Worm (Caenorhabditis elegans): ENCODE measurements around the gene F10G7.10.

F10G7.10 gene

ce11 chrII:4665359-4665758, 60.7 kb downstream of the F10G7.10 start, which contains the start of gene T05A7.11:
T05A7.11 (minus strand) TSS chrII:4665459.
- no peak for TF ChIP-seq egl-5 (tag; optimal IDR thresholded peaks at IDR 0.05)
- no peak for TF ChIP-seq unc-62 (GFP tag; optimal IDR thresholded peaks at IDR 0.05)
- TF ChIP-seq ceh-28 (tag; optimal IDR thresholded peaks at IDR 0.05), result no peak
- TF ChIP-seq ceh-82 (tag; optimal IDR thresholded peaks at IDR 0.05), result no peak
- TF ChIP-seq lsy-12 (tag; optimal IDR thresholded peaks at IDR 0.05), result no peak
- no peak for TF ChIP-seq fkh-2 (tag; optimal IDR thresholded peaks at IDR 0.05)
- no peak for TF ChIP-seq skn-1 (tag; optimal IDR thresholded peaks at IDR 0.05)
- no peak for TF ChIP-seq ceh-16 (tag; optimal IDR thresholded peaks at IDR 0.05)
- TF ChIP-seq nfya-1 (tag; optimal IDR thresholded peaks at IDR 0.05; ENCODE audit: insufficient read depth), result no peak
- TF ChIP-seq mdl-1 (tag; optimal IDR thresholded peaks at IDR 0.05), result no peak
- no peak for TF ChIP-seq egl-27 (tag; optimal IDR thresholded peaks at IDR 0.05)
- TF ChIP-seq hmg-11 (tag; optimal IDR thresholded peaks at IDR 0.05), result no peak
- no peak for TF ChIP-seq nhr-76 (tag; optimal IDR thresholded peaks at IDR 0.05)
- no peak for TF ChIP-seq tbx-2 (tag; optimal IDR thresholded peaks at IDR 0.05)
- no peak for TF ChIP-seq snpc-4 (tag; optimal IDR thresholded peaks at IDR 0.05)
- no peak for TF ChIP-seq nhr-23 (tag; optimal IDR thresholded peaks at IDR 0.05)
- TF ChIP-seq nhr-67 (tag; optimal IDR thresholded peaks at IDR 0.05), result no peak
- TF ChIP-seq ztf-4 (tag; optimal IDR thresholded peaks at IDR 0.05), result no peak
